Fruit fly (Drosophila melanogaster): ENCODE measurements around the gene ergic53.

DNA sequence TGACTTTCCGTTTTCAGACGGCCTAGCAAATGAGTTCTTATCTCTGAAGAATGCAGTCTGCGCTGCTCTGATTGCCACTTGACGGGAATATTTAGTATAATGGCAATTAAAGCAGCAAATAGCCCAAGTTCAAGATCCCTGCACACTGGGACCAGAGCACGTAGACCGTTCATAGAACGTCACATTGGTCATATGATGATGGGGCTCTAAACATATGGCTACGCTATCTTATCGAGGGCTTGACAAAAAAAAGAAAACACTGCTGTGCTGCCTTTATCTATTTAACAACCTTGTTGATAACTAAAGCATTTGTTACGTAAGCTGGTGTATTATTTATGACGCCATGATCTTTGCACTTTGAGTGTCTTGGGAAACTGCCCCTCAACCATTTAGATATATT, 46.0 kb downstream of the ergic53 start:
- TF ChIP-seq Gug (GFP tag; IDR thresholded peaks at IDR 0.05): no peak
- TF ChIP-seq OdsH (GFP tag; optimal IDR thresholded peaks at IDR 0.05): no peak
- TF ChIP-seq svp (GFP tag): peak; percentile 60
